Fruit fly (Drosophila melanogaster): Measurements from ENCODE around the gene GckIII.

Gene GckIII

DNA sequence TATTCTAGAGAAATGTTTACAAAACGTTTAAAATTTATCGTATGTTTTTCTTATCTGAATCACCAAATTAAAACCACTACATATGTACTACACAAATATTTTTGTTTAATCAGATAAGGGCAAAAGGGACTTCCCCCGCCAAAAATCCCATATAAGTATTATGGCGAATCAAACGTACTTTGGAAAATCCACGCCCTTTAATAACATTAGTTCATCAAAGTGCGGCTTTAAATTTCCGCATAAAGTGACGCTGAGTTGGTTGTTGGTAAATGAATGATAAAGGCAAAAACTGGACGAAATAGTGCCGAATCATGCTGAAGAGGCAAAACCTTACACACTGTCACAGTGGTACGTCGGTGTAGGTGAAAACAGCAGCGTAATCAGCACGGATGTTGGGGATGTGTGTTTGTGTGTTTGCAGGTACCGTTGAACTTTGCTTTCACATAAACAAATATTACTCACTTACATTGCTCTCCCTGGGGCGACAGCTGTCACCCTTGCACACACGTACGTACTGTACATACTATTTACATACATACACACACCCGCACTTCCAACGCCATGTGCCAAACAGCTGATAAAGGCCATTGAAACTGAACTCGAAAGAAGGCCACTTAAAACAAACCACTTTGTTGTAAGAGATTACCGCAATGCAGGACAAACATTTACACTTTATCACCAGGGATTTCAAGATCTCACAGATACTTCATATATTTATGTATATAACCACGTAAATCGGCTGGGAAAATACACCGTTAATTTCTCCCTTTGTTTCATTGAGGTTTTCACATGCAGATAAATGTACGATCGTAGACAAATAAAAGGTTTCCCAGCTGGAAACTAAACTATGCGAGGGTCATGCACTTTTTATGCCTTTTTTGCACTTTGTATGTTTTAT, 6.1 kb upstream of the GckIII start (continued):
- TF ChIP-seq ac (GFP tag; optimal IDR thresholded peaks at IDR 0.05), result peak; percentile 61
- no peak for TF ChIP-seq CG17612 (GFP tag; IDR thresholded peaks at IDR 0.05)
- no peak for TF ChIP-seq BEAF-32 (GFP tag; optimal IDR thresholded peaks at IDR 0.05)
- TF ChIP-seq aop (GFP tag; IDR thresholded peaks at IDR 0.05), result no peak
- peak; percentile 67 for TF ChIP-seq CG12219 (GFP tag; optimal IDR thresholded peaks at IDR 0.05)
- TF ChIP-seq exex (tag; optimal IDR thresholded peaks at IDR 0.05), result peak; percentile 5
- TF ChIP-seq CG17359 (tag; optimal IDR thresholded peaks at IDR 0.05), result no peak
- no peak for TF ChIP-seq Sox102F (GFP tag; optimal IDR thresholded peaks at IDR 0.05)
- TF ChIP-seq seq (GFP tag; IDR thresholded peaks at IDR 0.05), result peak; percentile 7; the same call in 1 of the 2 replicates
- TF ChIP-seq zfh2 (GFP tag; optimal IDR thresholded peaks at IDR 0.05), result no peak
- TF ChIP-seq CG13775 (GFP tag; optimal IDR thresholded peaks at IDR 0.05), result no peak
- TF ChIP-seq so (GFP tag; IDR thresholded peaks at IDR 0.05), result 0 out of 3 replicates have a peak, but pooled peaks have one; percentile 8
- peak; percentile 52 for TF ChIP-seq sens (GFP tag)
- TF ChIP-seq zen2 (GFP tag; IDR thresholded peaks at IDR 0.05; ENCODE audit: partially characterized antibody), result no peak
- 0 out of 2 replicates have a peak, but pooled peaks have one; percentile 32 for TF ChIP-seq CG17328 (GFP tag; IDR thresholded peaks at IDR 0.05)
- TF ChIP-seq phol (tag; optimal IDR thresholded peaks at IDR 0.05), result no peak
- TF ChIP-seq CG10543 (GFP tag; optimal IDR thresholded peaks at IDR 0.05), result peak; percentile 32
- peak; percentile 29; the same call in 1 of the 3 replicates for TF ChIP-seq row (GFP tag; IDR thresholded peaks at IDR 0.05)
- no peak for TF ChIP-seq BtbVII (GFP tag; optimal IDR thresholded peaks at IDR 0.05)
- no peak for TF ChIP-seq Lhr (GFP tag; optimal IDR thresholded peaks at IDR 0.05)
- TF ChIP-seq dati (GFP tag; IDR thresholded peaks at IDR 0.05), result no peak
- TF ChIP-seq ind (GFP tag; optimal IDR thresholded peaks at IDR 0.05), result no peak
- no peak for TF ChIP-seq tin (GFP tag; optimal IDR thresholded peaks at IDR 0.05)
- no peak for TF ChIP-seq CG18011 (GFP tag; optimal IDR thresholded peaks at IDR 0.05)
- peak; percentile 13 for TF ChIP-seq CG17186 (GFP tag; optimal IDR thresholded peaks at IDR 0.05)
- peak; percentile 21; the same call in 1 of the 2 replicates for TF ChIP-seq Taf1 (GFP tag; IDR thresholded peaks at IDR 0.05)
- peak; percentile 34 for TF ChIP-seq CG4328 (GFP tag; optimal IDR thresholded peaks at IDR 0.05)
- TF ChIP-seq Usf (GFP tag; optimal IDR thresholded peaks at IDR 0.05), result no peak
- peak; percentile 26 for TF ChIP-seq grn (GFP tag; optimal IDR thresholded peaks at IDR 0.05)
- TF ChIP-seq zfh1 (GFP tag; IDR thresholded peaks at IDR 0.05), result 0 out of 3 replicates have a peak, but pooled peaks have one; percentile 29
- TF ChIP-seq CG8388 (GFP tag; optimal IDR thresholded peaks at IDR 0.05), result no peak
- peak; percentile 88 for TF ChIP-seq cg (GFP tag; optimal IDR thresholded peaks at IDR 0.05)
- peak; percentile 34 for TF ChIP-seq dmrt11E (tag; optimal IDR thresholded peaks at IDR 0.05)
- TF ChIP-seq trem (tag; optimal IDR thresholded peaks at IDR 0.05), result no peak
- TF ChIP-seq Hr78 (GFP tag; optimal IDR thresholded peaks at IDR 0.05), result peak in 1 of 2 experiments; percentile 83
- TF ChIP-seq bcd (GFP tag; optimal IDR thresholded peaks at IDR 0.05), result no peak
- no peak for TF ChIP-seq unc-4 (GFP tag; IDR thresholded peaks at IDR 0.05; ENCODE audit: partially characterized antibody)
- TF ChIP-seq CG15479 (GFP tag; optimal IDR thresholded peaks at IDR 0.05), result peak; percentile 95
- no peak for TF ChIP-seq CG17829 (tag; optimal IDR thresholded peaks at IDR 0.05)
- no peak for TF ChIP-seq Dip2 (GFP tag; IDR thresholded peaks at IDR 0.05)
- TF ChIP-seq chinmo (GFP tag; IDR thresholded peaks at IDR 0.05; ENCODE audit: partially characterized antibody), result 0 out of 4 replicates have a peak, but pooled peaks have one; percentile 56
- peak; percentile 42; the same call in 1 of the 2 replicates for TF ChIP-seq NFAT (GFP tag; IDR thresholded peaks at IDR 0.05)
- peak; percentile 78 for TF ChIP-seq mirr (GFP tag; optimal IDR thresholded peaks at IDR 0.05)
- peak in 1 of 3 experiments; percentile 18 for TF ChIP-seq lola (GFP tag; optimal IDR thresholded peaks at IDR 0.05)
- TF ChIP-seq CG14965 (GFP tag; optimal IDR thresholded peaks at IDR 0.05; ENCODE audit: borderline replicate concordance), result no peak
- TF ChIP-seq Xrp1 (GFP tag; IDR thresholded peaks at IDR 0.05), result peak; percentile 36; the same call in 1 of the 2 replicates
- TF ChIP-seq hb (GFP tag; IDR thresholded peaks at IDR 0.05; ENCODE audit: partially characterized antibody), result no peak
